Worm (Caenorhabditis elegans): ENCODE measurements around the gene clh-6.

clh-6 gene

ce11 chrV:12106841-12107240, 43.7 kb upstream of the clh-6 start, which contains the start of gene nhr-136:
Gene nhr-136 (plus strand): TSS chrV:12107141.
- TF ChIP-seq snpc-3.4 (tag; optimal IDR thresholded peaks at IDR 0.05) (no peak), nhr-80 (tag; optimal IDR thresholded peaks at IDR 0.05) (peak; percentile 2), K11D2.4 (GFP tag; IDR thresholded peaks at IDR 0.05) (no peak), cebp-1 (GFP tag; IDR thresholded peaks at IDR 0.05) (no peak), cebp-1 (tag; optimal IDR thresholded peaks at IDR 0.05) (no peak)

- TF ChIP-seq nhr-179 (tag; optimal IDR thresholded peaks at IDR 0.05) (no peak), aptf-2 (GFP tag; conservative IDR thresholded peaks at IDR 0.05) (no peak), nfya-1 (tag; optimal IDR thresholded peaks at IDR 0.05; ENCODE audit: borderline replicate concordance, insufficient read depth) (no peak), nfyb-1 (GFP tag; IDR thresholded peaks at IDR 0.05) (no peak), ztf-3 (GFP tag; optimal IDR thresholded peaks at IDR 0.05) (no peak), chd-7 (tag; optimal IDR thresholded peaks at IDR 0.05) (no peak), B0035.1 (tag; optimal IDR thresholded peaks at IDR 0.05) (no peak), B0261.1 (tag; optimal IDR thresholded peaks at IDR 0.05) (no peak), mel-28 (tag; optimal IDR thresholded peaks at IDR 0.05; ENCODE audit: borderline replicate concordance) (no peak), hlh-12 (tag; optimal IDR thresholded peaks at IDR 0.05) (no peak), efl-1 (GFP tag; optimal IDR thresholded peaks at IDR 0.05) (no peak), Y53G8AR.9 (GFP tag; conservative IDR thresholded peaks at IDR 0.05) (no peak), lir-1 (GFP tag; conservative IDR thresholded peaks at IDR 0.05) (no peak), nhr-80 (tag; optimal IDR thresholded peaks at IDR 0.05) (no peak), ceh-79 (tag; optimal IDR thresholded peaks at IDR 0.05) (no peak), tlf-1 (GFP tag; optimal IDR thresholded peaks at IDR 0.05) (no peak), ztf-6 (GFP tag; IDR thresholded peaks at IDR 0.05) (no peak), ceh-40 (GFP tag; IDR thresholded peaks at IDR 0.05) (no peak)
Observed at ce11 chrV:12103920-12104319, 40.8 kb upstream of the clh-6 start, which contains the start of gene nhr-153. Gene nhr-153 (plus strand): TSS chrV:12104220.

- TF ChIP-seq ceh-40 (GFP tag; IDR thresholded peaks at IDR 0.05) (no peak), athp-1 (tag; optimal IDR thresholded peaks at IDR 0.05) (no peak), Y67H2A.10 (GFP tag; conservative IDR thresholded peaks at IDR 0.05) (no peak), attf-3 (GFP tag; conservative IDR thresholded peaks at IDR 0.05) (no peak), ztf-25 (GFP tag; IDR thresholded peaks at IDR 0.05) (no peak), ceh-100 (GFP tag; IDR thresholded peaks at IDR 0.05) (no peak), nhr-80 (tag; optimal IDR thresholded peaks at IDR 0.05) (peak; percentile 1), cebp-1 (GFP tag; IDR thresholded peaks at IDR 0.05) (peak; percentile 91), cebp-1 (tag; optimal IDR thresholded peaks at IDR 0.05) (peak; percentile 97), ztf-22 (GFP tag; optimal IDR thresholded peaks at IDR 0.05) (no peak), nfya-1 (tag; optimal IDR thresholded peaks at IDR 0.05; ENCODE audit: borderline replicate concordance, insufficient read depth) (no peak), ama-1 (optimal IDR thresholded peaks at IDR 0.05) (no peak), ama-1 (GFP tag; optimal IDR thresholded peaks at IDR 0.05) (no peak), egl-18 (GFP tag; IDR thresholded peaks at IDR 0.05) (no peak), aptf-2 (GFP tag; conservative IDR thresholded peaks at IDR 0.05) (no peak), egl-44 (GFP tag; IDR thresholded peaks at IDR 0.05) (no peak), aptf-3 (GFP tag; IDR thresholded peaks at IDR 0.05) (no peak), madf-8 (GFP tag; conservative IDR thresholded peaks at IDR 0.05) (no peak)
Observed at ce11 chrV:12100794-12101343, 37.7 kb upstream of the clh-6 start, which contains the start of gene nhr-154. Gene nhr-154 (plus strand): TSS chrV:12101293.

- TF ChIP-seq ceh-27 (GFP tag; optimal IDR thresholded peaks at IDR 0.05) (no peak), madf-8 (GFP tag; conservative IDR thresholded peaks at IDR 0.05) (no peak), Y79H2A.3 (GFP tag; conservative IDR thresholded peaks at IDR 0.05) (no peak), lir-1 (GFP tag; conservative IDR thresholded peaks at IDR 0.05) (no peak), xnd-1 (tag; optimal IDR thresholded peaks at IDR 0.05) (no peak), ztf-6 (GFP tag; IDR thresholded peaks at IDR 0.05) (no peak), cebp-2 (GFP tag; IDR thresholded peaks at IDR 0.05) (no peak), ekl-4 (GFP tag; IDR thresholded peaks at IDR 0.05) (no peak), tbp1 (GFP tag; optimal IDR thresholded peaks at IDR 0.05) (no peak)
Observed at ce11 chrV:12098123-12098522, 35.0 kb upstream of the clh-6 start, which contains the start of gene nhr-209. Gene nhr-209 (plus strand): TSS chrV:12098149.

Measured in whole organism, young adult.